Fruit fly (Drosophila melanogaster): ENCODE measurements around the gene CG14304.
A peak's percentile ranks its signal among the peaks of the same experiment; 100 is the strongest.

Gene CG14304

DNA sequence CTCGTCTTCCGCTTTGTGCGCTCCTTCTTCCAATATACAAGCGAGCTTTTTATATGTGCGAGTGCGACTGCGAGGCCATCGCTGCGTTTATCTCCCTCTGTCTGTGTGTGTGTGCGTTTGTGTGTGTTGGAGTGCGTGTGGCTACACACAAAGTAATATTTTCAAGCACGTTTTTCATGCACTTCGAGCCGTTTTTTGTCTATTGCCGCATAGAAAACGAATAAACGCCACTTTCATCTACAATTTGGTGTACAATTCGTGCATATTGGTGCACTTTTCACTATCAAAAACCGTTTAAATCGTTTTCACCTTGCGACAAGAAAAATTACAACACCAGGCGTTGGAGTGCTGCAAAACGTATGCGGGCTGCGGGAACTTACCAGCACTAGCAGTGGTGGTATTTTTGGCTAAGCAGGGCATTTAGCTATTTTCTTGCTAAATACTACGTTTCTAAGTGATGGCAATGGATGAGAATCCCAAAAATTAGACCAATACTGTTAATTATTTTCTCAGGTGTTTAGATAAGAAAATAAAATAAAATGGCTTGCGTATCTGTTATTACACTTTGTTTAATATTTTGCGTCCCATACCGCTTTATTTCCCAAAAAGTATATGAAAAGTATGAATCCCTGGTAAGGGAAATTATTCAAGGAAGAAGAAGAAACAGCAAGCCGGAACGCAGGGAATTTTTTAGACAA lies 38.0 kb upstream of the CG14304 start, which contains the start of the genes CG31224 and CstF64 (continued):
- TF ChIP-seq CG10274 (GFP tag; optimal IDR thresholded peaks at IDR 0.05) (peak; percentile 49), Sox100B (GFP tag; optimal IDR thresholded peaks at IDR 0.05) (no peak), C15 (GFP tag; IDR thresholded peaks at IDR 0.05) (peak; percentile 43; the same call in 1 of the 3 replicates), yki (optimal IDR thresholded peaks at IDR 0.05) (no peak), row (GFP tag; IDR thresholded peaks at IDR 0.05) (peak; percentile 94), CG16863 (GFP tag; optimal IDR thresholded peaks at IDR 0.05) (peak; percentile 83), CG30431 (GFP tag; optimal IDR thresholded peaks at IDR 0.05) (peak; percentile 56), CG11696 (GFP tag; IDR thresholded peaks at IDR 0.05) (no peak; the same call in 1 of the 2 replicates), CG15696 (tag; optimal IDR thresholded peaks at IDR 0.05) (peak; percentile 81), CG17385 (GFP tag; optimal IDR thresholded peaks at IDR 0.05) (peak; percentile 98), CG13894 (tag; optimal IDR thresholded peaks at IDR 0.05) (no peak), fd64A (GFP tag; optimal IDR thresholded peaks at IDR 0.05) (peak; percentile 60), CG14965 (GFP tag; optimal IDR thresholded peaks at IDR 0.05; ENCODE audit: borderline replicate concordance) (peak; percentile 52), seq (GFP tag; IDR thresholded peaks at IDR 0.05) (peak; percentile 66; the same call in 1 of the 2 replicates), Oli (tag; optimal IDR thresholded peaks at IDR 0.05) (peak; percentile 64), org-1 (GFP tag; optimal IDR thresholded peaks at IDR 0.05) (peak; percentile 57), aop (GFP tag; IDR thresholded peaks at IDR 0.05) (no peak), CG12942 (GFP tag; optimal IDR thresholded peaks at IDR 0.05) (peak; percentile 89), CG13287 (GFP tag; IDR thresholded peaks at IDR 0.05; ENCODE audit: partially characterized antibody) (no peak; the same call in none of the 2 replicates), gcm (GFP tag; optimal IDR thresholded peaks at IDR 0.05) (peak; percentile 82), z (GFP tag; IDR thresholded peaks at IDR 0.05) (no peak), CG10654 (GFP tag; optimal IDR thresholded peaks at IDR 0.05) (peak; percentile 89), crol (GFP tag; IDR thresholded peaks at IDR 0.05) (no peak; the same call in 1 of the 2 replicates), vvl (GFP tag; IDR thresholded peaks at IDR 0.05) (peak; percentile 90), dimm (GFP tag; IDR thresholded peaks at IDR 0.05) (peak; percentile 46; the same call in 1 of the 2 replicates), CG10209 (GFP tag; optimal IDR thresholded peaks at IDR 0.05) (no peak), da (GFP tag; optimal IDR thresholded peaks at IDR 0.05) (peak; percentile 57), ci (GFP tag; IDR thresholded peaks at IDR 0.05) (peak; percentile 85), tup (GFP tag; optimal IDR thresholded peaks at IDR 0.05) (peak; percentile 71), Nf-YC (tag; optimal IDR thresholded peaks at IDR 0.05) (no peak), CG14014 (GFP tag; IDR thresholded peaks at IDR 0.05) (peak; percentile 81), repo (GFP tag; optimal IDR thresholded peaks at IDR 0.05) (peak; percentile 82), CG4820 (GFP tag; optimal IDR thresholded peaks at IDR 0.05) (peak; percentile 79), CG2889 (GFP tag; IDR thresholded peaks at IDR 0.05) (peak; percentile 33; the same call in 1 of the 3 replicates), NK7.1 (GFP tag; optimal IDR thresholded peaks at IDR 0.05) (peak; percentile 79), sna (GFP tag; IDR thresholded peaks at IDR 0.05; ENCODE audit: partially characterized antibody) (no peak), ro (GFP tag; IDR thresholded peaks at IDR 0.05) (peak; percentile 68), CG7839 (tag; optimal IDR thresholded peaks at IDR 0.05) (no peak), shn (GFP tag; optimal IDR thresholded peaks at IDR 0.05) (peak; percentile 89), Hr3 (GFP tag; optimal IDR thresholded peaks at IDR 0.05) (peak; percentile 88), Jarid2 (GFP tag; optimal IDR thresholded peaks at IDR 0.05) (no peak), gsb-n (tag; optimal IDR thresholded peaks at IDR 0.05) (no peak), CG12219 (GFP tag; optimal IDR thresholded peaks at IDR 0.05) (peak; percentile 42), CG32767 (GFP tag; IDR thresholded peaks at IDR 0.05) (peak; percentile 66; the same call in 1 of the 2 replicates), Chrac-16 (GFP tag; optimal IDR thresholded peaks at IDR 0.05) (peak; percentile 86), hkb (optimal IDR thresholded peaks at IDR 0.05) (peak; percentile 80), hkb (GFP tag; IDR thresholded peaks at IDR 0.05) (peak; percentile 76), Doc2 (GFP tag; IDR thresholded peaks at IDR 0.05) (peak; percentile 18; the same call in 1 of the 2 replicates), CG6791 (GFP tag; IDR thresholded peaks at IDR 0.05; ENCODE audit: partially characterized antibody) (no peak), CG7786 (GFP tag; optimal IDR thresholded peaks at IDR 0.05) (peak; percentile 88)
